Worm (Caenorhabditis elegans): ENCODE measurements around the gene srh-147.
"Not testable (repeated sequence)": the region's sequence is repeated elsewhere in the genome, so short reads cannot be mapped to it uniquely, and the experiment has no call there.

- TF ChIP-seq skn-1 (tag; optimal IDR thresholded peaks at IDR 0.05); nhr-77 (tag; optimal IDR thresholded peaks at IDR 0.05); unc-62 (GFP tag; optimal IDR thresholded peaks at IDR 0.05): not testable (repeated sequence)
Measured at ce11 chrV:15850276-15850811, at the start of gene srh-147.

Measured in whole organism, L2 larva.